Fruit fly (Drosophila melanogaster): Measurements from ENCODE around the gene Antp.

dm6 chr3R:6952683-6953082, 46.3 kb downstream of the Antp start:
- TF ChIP-seq CTCF (optimal IDR thresholded peaks at IDR 0.05) (no peak), CG8478 (optimal IDR thresholded peaks at IDR 0.05) (no peak)

All from S2 (cell line).